Worm (Caenorhabditis elegans): ENCODE results near the gene top-3.

Gene top-3

DNA sequence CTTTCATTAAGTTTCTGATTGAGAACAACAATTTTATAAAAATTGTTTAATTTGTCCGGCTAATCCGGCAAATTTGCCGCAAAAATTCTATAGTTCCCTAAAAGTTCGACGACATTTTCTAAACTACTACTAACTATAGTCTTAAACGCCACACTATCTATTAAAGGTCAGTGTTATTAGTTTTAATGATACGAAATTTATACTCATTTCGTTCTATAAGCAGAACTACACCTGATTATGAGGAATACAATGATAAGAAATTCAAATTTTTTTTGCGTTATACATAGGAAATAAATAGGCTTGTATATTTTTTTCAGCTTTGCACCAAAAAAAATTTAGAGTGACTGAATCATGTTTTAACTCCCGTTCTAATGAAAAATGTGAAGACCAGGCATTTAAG is 11.5 kb downstream of the top-3 start:
- TF ChIP-seq athp-1 (tag; optimal IDR thresholded peaks at IDR 0.05), result no peak
- TF ChIP-seq attf-3 (GFP tag; conservative IDR thresholded peaks at IDR 0.05), result no peak
- TF ChIP-seq ztf-26 (tag; optimal IDR thresholded peaks at IDR 0.05), result no peak
- TF ChIP-seq ets-4 (GFP tag; optimal IDR thresholded peaks at IDR 0.05), result no peak
- TF ChIP-seq nhr-120 (GFP tag; IDR thresholded peaks at IDR 0.05), result no peak
- TF ChIP-seq somi-1 (GFP tag; optimal IDR thresholded peaks at IDR 0.05), result no peak
- TF ChIP-seq madf-6 (GFP tag; IDR thresholded peaks at IDR 0.05), result no peak
- no peak for TF ChIP-seq gei-17 (GFP tag; optimal IDR thresholded peaks at IDR 0.05)
- TF ChIP-seq fkh-3 (tag; optimal IDR thresholded peaks at IDR 0.05), result no peak
- TF ChIP-seq lin-54 (GFP tag; optimal IDR thresholded peaks at IDR 0.05), result no peak
- TF ChIP-seq hlh-12 (tag; optimal IDR thresholded peaks at IDR 0.05), result no peak
- no peak for TF ChIP-seq tlf-1 (GFP tag; optimal IDR thresholded peaks at IDR 0.05)
- no peak for TF ChIP-seq let-526 (GFP tag; IDR thresholded peaks at IDR 0.05)
- TF ChIP-seq ceh-91 (GFP tag; IDR thresholded peaks at IDR 0.05), result no peak
- TF ChIP-seq hrde-1 (tag; optimal IDR thresholded peaks at IDR 0.05; ENCODE audit: borderline replicate concordance), result no peak
- no peak for TF ChIP-seq cebp-2 (GFP tag; IDR thresholded peaks at IDR 0.05)

ce11 chrIII:11947527-11947926 is 12.5 kb downstream of the top-3 start:
- TF ChIP-seq ztf-22 (GFP tag; optimal IDR thresholded peaks at IDR 0.05) (no peak), F39B2.1 (GFP tag; IDR thresholded peaks at IDR 0.05) (no peak), nhr-80 (tag; optimal IDR thresholded peaks at IDR 0.05) (peak; percentile 86), zfh-2 (GFP tag; conservative IDR thresholded peaks at IDR 0.05) (0 out of 2 replicates have a peak, but pooled peaks have one; percentile 22), him-1 (tag; optimal IDR thresholded peaks at IDR 0.05) (no peak), dox-1 (GFP tag; IDR thresholded peaks at IDR 0.05) (peak; percentile 53; the same call in 1 of the 2 replicates), ama-1 (optimal IDR thresholded peaks at IDR 0.05) (no peak), ama-1 (GFP tag; optimal IDR thresholded peaks at IDR 0.05) (no peak), lsy-27 (tag; optimal IDR thresholded peaks at IDR 0.05; ENCODE audit: borderline replicate concordance, insufficient read depth) (no peak), attf-5 (GFP tag; optimal IDR thresholded peaks at IDR 0.05) (peak; percentile 50), hrde-1 (tag; optimal IDR thresholded peaks at IDR 0.05; ENCODE audit: borderline replicate concordance) (no peak), cebp-1 (GFP tag; IDR thresholded peaks at IDR 0.05) (no peak), cebp-1 (tag; optimal IDR thresholded peaks at IDR 0.05) (peak; percentile 24), rcor-1 (GFP tag; IDR thresholded peaks at IDR 0.05) (no peak)

- TF ChIP-seq lsy-27 (tag; optimal IDR thresholded peaks at IDR 0.05; ENCODE audit: borderline replicate concordance, insufficient read depth), result no peak
- no peak for TF ChIP-seq Y56A3A.18 (GFP tag; IDR thresholded peaks at IDR 0.05)
- no peak for TF ChIP-seq nhr-27 (tag; optimal IDR thresholded peaks at IDR 0.05)
- TF ChIP-seq nhr-80 (tag; optimal IDR thresholded peaks at IDR 0.05), result no peak
- no peak for TF ChIP-seq snpc-1.3 (tag; optimal IDR thresholded peaks at IDR 0.05; ENCODE audit: insufficient read depth)
- no peak for TF ChIP-seq atf-7 (tag; optimal IDR thresholded peaks at IDR 0.05)
- no peak for TF ChIP-seq let-526 (GFP tag; IDR thresholded peaks at IDR 0.05)
- no peak for TF ChIP-seq ccch-3 (GFP tag; optimal IDR thresholded peaks at IDR 0.05)
- no peak for TF ChIP-seq lir-1 (GFP tag; conservative IDR thresholded peaks at IDR 0.05)
Measured at ce11 chrIII:11946973-11947372, 13.0 kb downstream of the top-3 start, which contains the start of gene Y56A3A.7. Gene Y56A3A.7 (minus strand): TSS chrIII:11947019.

Measured in whole organism, young adult.